Worm (Caenorhabditis elegans) whole organism, L2 larva: Measurements from ENCODE around the gene Y46H3D.1.
"Not testable (repeated sequence)": the region's sequence is repeated elsewhere in the genome, so short reads cannot be mapped to it uniquely, and the experiment has no call there.

Experiments
- C34F6.9 ChIP-seq: fragments of 150-350 bp; optimal IDR thresholded peaks from 2 replicates; lab custom pipeline; 2014; ENCODE audit warnings: missing biosample characterization, missing genetic modification characterization
- F13H6.1 ChIP-seq: sonication (generic microtip); optimal IDR thresholded peaks from 2 replicates; lab custom pipeline; 2016; ENCODE audit warnings: missing genetic modification characterization, missing compliant biosample characterization
- R02D3.7 ChIP-seq: fragments of 150-350 bp; optimal IDR thresholded peaks from 2 replicates; lab custom pipeline; 2014; ENCODE audit warnings: missing biosample characterization, missing genetic modification characterization
- Y55F3AM.14 ChIP-seq: fragments of 200-800 bp; sonication (Bioruptor generic); optimal IDR thresholded peaks from 2 replicates; lab custom pipeline; 2018; ENCODE audit warnings: mild to moderate bottlenecking, missing genetic modification characterization, missing compliant biosample characterization
- aly-2 ChIP-seq: fragments of 150-350 bp; optimal IDR thresholded peaks from 2 replicates; lab custom pipeline; 2014; ENCODE audit warnings: missing biosample characterization, missing genetic modification characterization
- ama-1 ChIP-seq: fragments of 150-350 bp; optimal IDR thresholded peaks from 2 replicates; lab custom pipeline; 2018; ENCODE audit warnings: inconsistent platforms
- blmp-1 ChIP-seq: sonication (generic microtip); optimal IDR thresholded peaks from 2 replicates; lab custom pipeline; 2017; ENCODE audit warnings: missing genetic modification characterization, mild to moderate bottlenecking, missing compliant biosample characterization, antibody characterized with exemption, moderate library complexity; ENCODE audit not compliant: insufficient read depth
- dmd-4 ChIP-seq: sonication (generic microtip); optimal IDR thresholded peaks from 2 replicates; lab custom pipeline; 2017; ENCODE audit warnings: missing biosample characterization, missing genetic modification characterization
- egl-27 ChIP-seq: sonication (generic microtip); optimal IDR thresholded peaks from 3 replicates; lab custom pipeline; 2017; ENCODE audit warnings: missing biosample characterization, missing genetic modification reagents, missing genetic modification characterization
- elt-1 ChIP-seq: fragments of 150-350 bp; optimal IDR thresholded peaks from 2 replicates; lab custom pipeline; 2014; ENCODE audit warnings: missing biosample characterization, missing genetic modification characterization
- fos-1 ChIP-seq: fragments of 150-350 bp; optimal IDR thresholded peaks from 2 replicates; lab custom pipeline; 2014; ENCODE audit warnings: missing biosample characterization, missing genetic modification characterization
- gmeb-1 ChIP-seq: fragments of 150-350 bp; optimal IDR thresholded peaks from 2 replicates; lab custom pipeline; 2014; ENCODE audit warnings: missing biosample characterization, missing genetic modification characterization
- lin-13 ChIP-seq: fragments of 150-350 bp; optimal IDR thresholded peaks from 2 replicates; lab custom pipeline; 2014; ENCODE audit warnings: missing biosample characterization, missing genetic modification reagents, missing genetic modification characterization
- lin-39 ChIP-seq: fragments of 150-350 bp; optimal IDR thresholded peaks from 2 replicates; lab custom pipeline; 2014; ENCODE audit warnings: missing biosample characterization, missing genetic modification reagents, missing genetic modification characterization
- lsy-2 ChIP-seq, 2 experiments: fragments of 150-350 bp in 1 of 2; sonication (generic microtip) in 1 of 2; optimal IDR thresholded peaks; 2 replicates each; lab custom pipeline; 2014 to 2017; ENCODE audit warnings: missing biosample characterization in 2 of 2, missing genetic modification characterization in 2 of 2
- mab-5 ChIP-seq: fragments of 150-350 bp; optimal IDR thresholded peaks from 2 replicates; lab custom pipeline; 2014; ENCODE audit warnings: missing biosample characterization, missing genetic modification characterization
- nhr-11 ChIP-seq: fragments of 150-350 bp; optimal IDR thresholded peaks from 2 replicates; lab custom pipeline; 2014; ENCODE audit warnings: missing biosample characterization, missing genetic modification characterization
- nhr-12 ChIP-seq: fragments of 150-350 bp; optimal IDR thresholded peaks from 2 replicates; lab custom pipeline; 2014; ENCODE audit warnings: missing biosample characterization, missing genetic modification characterization
- nhr-21 ChIP-seq: fragments of 150-350 bp; optimal IDR thresholded peaks from 2 replicates; lab custom pipeline; 2014; ENCODE audit warnings: missing biosample characterization, missing genetic modification characterization
- nhr-237 ChIP-seq: fragments of 150-350 bp; optimal IDR thresholded peaks from 2 replicates; lab custom pipeline; 2014; ENCODE audit warnings: missing biosample characterization, missing genetic modification characterization
- nhr-6 ChIP-seq: fragments of 150-350 bp; optimal IDR thresholded peaks from 2 replicates; lab custom pipeline; 2014; ENCODE audit warnings: missing biosample characterization, missing genetic modification characterization
- nhr-77 ChIP-seq: fragments of 150-350 bp; optimal IDR thresholded peaks from 2 replicates; lab custom pipeline; 2014; ENCODE audit warnings: missing biosample characterization, missing genetic modification characterization
- skn-1 ChIP-seq: sonication (generic microtip); optimal IDR thresholded peaks from 2 replicates; lab custom pipeline; 2017; ENCODE audit warnings: missing biosample characterization, missing genetic modification characterization
- sma-9 ChIP-seq, 2 experiments: fragments of 150-350 bp in 1 of 2; sonication (generic microtip) in 1 of 2; optimal IDR thresholded peaks; 2 replicates each; lab custom pipeline; 2014 to 2016; ENCODE audit warnings: missing genetic modification characterization in 2 of 2, mild to moderate bottlenecking in 1 of 2, missing biosample characterization in 1 of 2, missing compliant biosample characterization in 1 of 2, missing genetic modification reagents in 1 of 2, moderate library complexity in 1 of 2
- unc-39 ChIP-seq: fragments of 150-350 bp; optimal IDR thresholded peaks from 2 replicates; lab custom pipeline; 2014; ENCODE audit warnings: missing biosample characterization, missing genetic modification characterization
- unc-62 ChIP-seq: fragments of 150-350 bp; optimal IDR thresholded peaks from 2 replicates; lab custom pipeline; 2014; ENCODE audit warnings: missing biosample characterization, missing genetic modification reagents, missing genetic modification characterization

Y46H3D.1 gene

ce11 chrV:1678228-1678627, 35.9 kb downstream of the Y46H3D.1 start, which contains the start of gene srw-98:
Gene srw-98 (minus strand): TSS chrV:1678328.
- TF ChIP-seq lin-39 (tag; lab: Kevin White, UChicago) (no peak), sma-9 (GFP tag; optimal IDR thresholded peaks at IDR 0.05; lab: Kevin White, UChicago) (no peak), sma-9 (tag; optimal IDR thresholded peaks at IDR 0.05; lab: Kevin White, UChicago) (no peak)

ce11 chrV:1680770-1681169, 38.5 kb downstream of the Y46H3D.1 start, which contains the start of gene srw-91:
Gene srw-91 (minus strand): TSS chrV:1680870.
- TF ChIP-seq elt-1 (no peak), unc-62 (no peak), nhr-6 (no peak), nhr-21 (tag; lab: Kevin White, UChicago) (no peak), egl-27 (no peak), nhr-237 (tag; lab: Kevin White, UChicago) (no peak), blmp-1 (tag; lab: Kevin White, UChicago) (no peak), Y55F3AM.14 (GFP tag; lab: Kevin White, UChicago) (no peak), ama-1 (lab: Kevin White, UChicago) (no peak), aly-2 (tag; lab: Kevin White, UChicago) (no peak)

DNA sequence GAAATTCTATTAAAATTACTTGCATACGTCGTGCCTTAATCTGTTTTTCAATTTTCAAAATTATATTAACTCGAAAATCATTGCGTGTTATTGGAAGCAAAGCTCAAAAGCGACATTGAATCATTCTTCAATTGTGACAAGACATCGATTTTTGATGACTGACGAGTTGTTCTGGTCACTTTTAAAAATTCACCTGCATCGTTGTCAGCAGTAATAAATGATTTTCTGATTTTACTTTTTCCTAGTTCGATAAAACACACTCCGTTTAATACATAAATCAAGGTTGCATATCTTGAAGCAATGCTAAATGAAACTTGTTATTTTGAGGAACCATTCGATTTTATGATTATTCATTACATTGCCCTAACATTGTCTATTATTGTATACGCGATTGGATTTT, 40.0 kb downstream of the Y46H3D.1 start, which contains the start of gene srh-3:
Gene srh-3 (plus strand): TSS at position 301 of the 400 bp plus-strand sequence.
- TF ChIP-seq lin-13 (GFP tag; lab: Kevin White, UChicago) (no peak), nhr-21 (tag; lab: Kevin White, UChicago) (no peak)

DNA sequence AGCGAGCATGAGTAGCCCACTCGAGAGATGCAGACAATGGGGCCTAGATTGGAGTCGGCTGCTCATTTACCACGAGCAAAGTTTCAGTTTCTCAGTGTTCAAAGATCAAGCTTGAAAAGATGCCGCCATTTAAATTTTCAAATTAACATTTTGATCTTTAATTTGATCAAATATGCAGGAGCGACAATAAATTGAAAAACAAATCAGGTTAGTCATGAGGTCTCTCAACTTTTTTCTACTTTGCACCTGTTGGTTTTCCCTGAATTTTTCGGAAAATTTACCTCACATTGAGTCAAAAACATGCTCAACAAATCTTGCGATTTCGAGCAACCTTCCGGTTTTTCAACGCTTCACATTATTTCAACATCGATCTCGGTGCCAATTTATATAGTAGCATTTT, 43.0 kb downstream of the Y46H3D.1 start, which contains the start of gene srh-5:
Gene srh-5 (plus strand): TSS at position 301 of the 400 bp plus-strand sequence.
- TF ChIP-seq R02D3.7: no peak
- no peak for TF ChIP-seq unc-62
- no peak for TF ChIP-seq skn-1 (tag; lab: Kevin White, UChicago)
- TF ChIP-seq fos-1 (tag; lab: Kevin White, UChicago): no peak
- TF ChIP-seq C34F6.9 (tag; lab: Kevin White, UChicago): no peak
- no peak for TF ChIP-seq F13H6.1 (tag; lab: Kevin White, UChicago)
- no peak for TF ChIP-seq nhr-12 (tag; lab: Kevin White, UChicago)
- TF ChIP-seq gmeb-1 (tag; lab: Kevin White, UChicago): no peak
- no peak for TF ChIP-seq nhr-77 (tag; lab: Kevin White, UChicago)
- TF ChIP-seq nhr-21 (tag; lab: Kevin White, UChicago): no peak
- TF ChIP-seq nhr-237 (tag; lab: Kevin White, UChicago): no peak
- TF ChIP-seq mab-5: no peak
- no peak for TF ChIP-seq lsy-2 (tag; optimal IDR thresholded peaks at IDR 0.05; lab: Kevin White, UChicago)
- TF ChIP-seq ama-1 (lab: Kevin White, UChicago): no peak
- TF ChIP-seq unc-39 (tag; lab: Kevin White, UChicago): no peak
- no peak for TF ChIP-seq nhr-11 (tag; lab: Kevin White, UChicago)
- TF ChIP-seq egl-27: no peak
- no peak for TF ChIP-seq Y55F3AM.14 (GFP tag; lab: Kevin White, UChicago)
- TF ChIP-seq, all 48 proteins: peak for 0

DNA sequence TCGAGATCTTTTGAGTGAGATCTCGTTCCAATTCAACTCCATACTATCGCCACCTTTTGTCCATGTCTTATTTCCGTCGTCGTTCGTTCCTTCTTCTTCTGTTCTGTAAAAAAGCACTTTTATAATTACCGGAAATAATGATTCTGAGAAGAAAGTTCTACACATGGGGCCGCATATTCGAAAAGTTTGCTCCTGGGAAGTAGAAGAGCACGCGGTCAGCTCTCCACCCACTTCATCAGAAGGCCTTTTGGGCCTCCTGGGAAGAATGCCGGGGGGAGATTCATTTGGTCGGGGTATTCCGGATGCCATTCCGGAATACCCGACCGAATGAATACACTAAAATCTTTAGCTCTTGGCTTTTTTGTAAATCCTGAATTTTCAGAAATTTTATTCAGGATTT, 50.2 kb downstream of the Y46H3D.1 start, which contains the start of gene Y46H3C.5:
Gene Y46H3C.5 (minus strand): TSS at position 2 of the 400 bp plus-strand sequence.
- not testable (repeated sequence) for TF ChIP-seq dmd-4, unc-39, aly-2 (tag; lab: Kevin White, UChicago)
